Worm (Caenorhabditis elegans) whole organism, early embryonic: ENCODE measurements around the gene F37C4.6.

ENCODE experiments used
- B0310.2 ChIP-seq: sonication (generic microtip); optimal IDR thresholded peaks from 2 replicates; lab custom pipeline; 2016; ENCODE audit warnings: mild to moderate bottlenecking, missing genetic modification characterization, missing compliant biosample characterization
- F13C5.2 ChIP-seq: sonication (generic microtip); optimal IDR thresholded peaks from 2 replicates; lab custom pipeline; 2017; ENCODE audit warnings: mild to moderate bottlenecking, missing genetic modification characterization, inconsistent platforms, missing compliant biosample characterization
- aly-1 ChIP-seq: sonication (generic microtip); optimal IDR thresholded peaks from 2 replicates; lab custom pipeline; 2016; ENCODE audit warnings: missing genetic modification characterization, missing compliant biosample characterization
- ama-1 ChIP-seq: fragments of 150-350 bp; optimal IDR thresholded peaks from 2 replicates; lab custom pipeline; 2014
- ceh-13 ChIP-seq: fragments of 200-800 bp; sonication (Bioruptor generic); optimal IDR thresholded peaks from 2 replicates; lab custom pipeline; 2018; ENCODE audit warnings: mild to moderate bottlenecking, missing genetic modification characterization, missing compliant biosample characterization
- ceh-36 ChIP-seq: sonication (generic microtip); optimal IDR thresholded peaks from 2 replicates; lab custom pipeline; 2016; ENCODE audit warnings: missing genetic modification characterization, inconsistent platforms, missing compliant biosample characterization
- ets-7 ChIP-seq: sonication (generic microtip); optimal IDR thresholded peaks from 2 replicates; lab custom pipeline; 2016; ENCODE audit warnings: missing genotype, missing genetic modification characterization, missing compliant biosample characterization
- flt-1 ChIP-seq: fragments of 200-800 bp; sonication (Bioruptor generic); IDR thresholded peaks from 2 replicates; pipeline ENCODE4 v1.3.6; 2022; ENCODE audit warnings: missing genetic modification characterization, missing compliant biosample characterization
- hmbx-1 ChIP-seq: sonication (generic microtip); optimal IDR thresholded peaks from 2 replicates; lab custom pipeline; 2016; ENCODE audit warnings: mild to moderate bottlenecking, missing genetic modification characterization, missing compliant biosample characterization
- hmg-4 ChIP-seq: fragments of 200-800 bp; sonication (Bioruptor generic); optimal IDR thresholded peaks from 2 replicates; lab custom pipeline; 2018; ENCODE audit warnings: mild to moderate bottlenecking, missing genetic modification characterization, missing compliant biosample characterization
- hnd-1 ChIP-seq: sonication (generic microtip); optimal IDR thresholded peaks from 2 replicates; lab custom pipeline; 2016; ENCODE audit warnings: missing genetic modification characterization, missing compliant biosample characterization
- pes-1 ChIP-seq: fragments of 200-800 bp; sonication (Bioruptor generic); IDR thresholded peaks from 2 replicates; pipeline ENCODE4 v1.3.6; 2022; ENCODE audit warnings: missing genetic modification reagents, missing genetic modification characterization, missing compliant biosample characterization
- scrt-1 ChIP-seq: fragments of 200-800 bp; sonication (Bioruptor generic); IDR thresholded peaks from 2 replicates; pipeline ENCODE4 v1.3.6; 2022; ENCODE audit warnings: missing genetic modification characterization, missing compliant biosample characterization
- sea-1 ChIP-seq: fragments of 200-800 bp; sonication (Bioruptor generic); conservative IDR thresholded peaks from 2 replicates; pipeline ENCODE4 v1.3.6; 2022; ENCODE audit warnings: missing genetic modification characterization, missing compliant biosample characterization
- tbx-11 ChIP-seq: fragments of 200-800 bp; sonication (Bioruptor generic); IDR thresholded peaks from 2 replicates; pipeline ENCODE4 v1.3.6; 2022; ENCODE audit warnings: missing genetic modification characterization, missing compliant biosample characterization
- tbx-37 ChIP-seq: fragments of 200-800 bp; sonication (Bioruptor generic); conservative IDR thresholded peaks from 2 replicates; pipeline ENCODE4 v1.3.6; 2022; ENCODE audit warnings: missing genetic modification reagents, missing genetic modification characterization, missing compliant biosample characterization
- tra-4 ChIP-seq: sonication (generic microtip); optimal IDR thresholded peaks from 2 replicates; lab custom pipeline; 2017; ENCODE audit warnings: missing genetic modification characterization, missing compliant biosample characterization

F37C4.6 gene

ce11 chrIV:3878283-3878938 lies at the start of gene F37C4.6:
Gene F37C4.6 (minus strand): TSS chrIV:3878333.
- TF ChIP-seq ceh-36 (tag; lab: Kevin White, UChicago) (no peak), scrt-1 (GFP tag; lab: Robert Waterston, UW) (no peak), tra-4 (tag; lab: Kevin White, UChicago) (no peak)

- no peak for TF ChIP-seq tra-4 (tag; lab: Kevin White, UChicago)
- TF ChIP-seq aly-1 (tag; lab: Kevin White, UChicago): no peak
- TF ChIP-seq ceh-36 (tag; lab: Kevin White, UChicago): no peak
- no peak for TF ChIP-seq ceh-13 (GFP tag; lab: Kevin White, UChicago)
- no peak for TF ChIP-seq tbx-37 (GFP tag; lab: Robert Waterston, UW)
- no peak for TF ChIP-seq hmg-4
- no peak for TF ChIP-seq flt-1 (GFP tag; lab: Robert Waterston, UW)
- no peak for TF ChIP-seq tbx-11 (GFP tag; lab: Robert Waterston, UW)
- no peak for TF ChIP-seq sea-1 (GFP tag; lab: Robert Waterston, UW)
- no peak for TF ChIP-seq ama-1 (lab: Kevin White, UChicago)
- no peak for TF ChIP-seq hnd-1 (tag; lab: Kevin White, UChicago)
- no peak for TF ChIP-seq B0310.2 (tag; lab: Kevin White, UChicago)
- TF ChIP-seq ets-7 (tag; lab: Kevin White, UChicago): no peak
- TF ChIP-seq hmbx-1 (tag; lab: Kevin White, UChicago): no peak
- TF ChIP-seq scrt-1 (GFP tag; lab: Robert Waterston, UW): no peak
- TF ChIP-seq F13C5.2 (tag; lab: Kevin White, UChicago): no peak
- no peak for TF ChIP-seq pes-1 (GFP tag; lab: Robert Waterston, UW)
These were observed 48.0 kb upstream of the F37C4.6 start, which contains the start of gene clec-68 for ce11 chrIV:3926117-3926516. Gene clec-68 (plus strand): TSS chrIV:3926417.

- no peak for TF ChIP-seq F13C5.2 (tag; lab: Kevin White, UChicago)
- no peak for TF ChIP-seq B0310.2 (tag; lab: Kevin White, UChicago)
- TF ChIP-seq tbx-11 (GFP tag; lab: Robert Waterston, UW): no peak
These were observed 43.8 kb upstream of the F37C4.6 start, which contains the start of gene clec-67 for ce11 chrIV:3921898-3922297. Gene clec-67 (plus strand): TSS chrIV:3922165.

- no peak for TF ChIP-seq tra-4 (tag; lab: Kevin White, UChicago)
- no peak for TF ChIP-seq B0310.2 (tag; lab: Kevin White, UChicago)
- no peak for TF ChIP-seq hmg-4
- no peak for TF ChIP-seq sea-1 (GFP tag; lab: Robert Waterston, UW)
- no peak for TF ChIP-seq tbx-37 (GFP tag; lab: Robert Waterston, UW)
- TF ChIP-seq scrt-1 (GFP tag; lab: Robert Waterston, UW): no peak
- TF ChIP-seq tbx-11 (GFP tag; lab: Robert Waterston, UW): no peak
- no peak for TF ChIP-seq hnd-1 (tag; lab: Kevin White, UChicago)
- no peak for TF ChIP-seq ets-7 (tag; lab: Kevin White, UChicago)
- no peak for TF ChIP-seq aly-1 (tag; lab: Kevin White, UChicago)
- no peak for TF ChIP-seq flt-1 (GFP tag; lab: Robert Waterston, UW)
- TF ChIP-seq ceh-13 (GFP tag; lab: Kevin White, UChicago): no peak
- no peak for TF ChIP-seq ceh-36 (tag; lab: Kevin White, UChicago)
- TF ChIP-seq pes-1 (GFP tag; lab: Robert Waterston, UW): no peak
- no peak for TF ChIP-seq hmbx-1 (tag; lab: Kevin White, UChicago)
- TF ChIP-seq F13C5.2 (tag; lab: Kevin White, UChicago): no peak
- TF ChIP-seq ama-1 (lab: Kevin White, UChicago): no peak
These were observed 41.4 kb upstream of the F37C4.6 start, which contains the start of gene srz-19 for ce11 chrIV:3919506-3919905. Gene srz-19 (plus strand): TSS chrIV:3919806.

- no peak for TF ChIP-seq hnd-1 (tag; lab: Kevin White, UChicago)
- TF ChIP-seq ama-1 (lab: Kevin White, UChicago): no peak
- TF ChIP-seq F13C5.2 (tag; lab: Kevin White, UChicago): no peak
These were observed 40.0 kb upstream of the F37C4.6 start, which contains the start of gene F56D6.23 for ce11 chrIV:3918160-3918559. Gene F56D6.23 (plus strand): TSS chrIV:3918460.

- TF ChIP-seq ama-1 (lab: Kevin White, UChicago): no peak
- TF ChIP-seq scrt-1 (GFP tag; lab: Robert Waterston, UW): no peak
- no peak for TF ChIP-seq flt-1 (GFP tag; lab: Robert Waterston, UW)
- no peak for TF ChIP-seq ceh-36 (tag; lab: Kevin White, UChicago)
- no peak for TF ChIP-seq tra-4 (tag; lab: Kevin White, UChicago)
- TF ChIP-seq pes-1 (GFP tag; lab: Robert Waterston, UW): no peak
- TF ChIP-seq tbx-11 (GFP tag; lab: Robert Waterston, UW): no peak
- no peak for TF ChIP-seq ets-7 (tag; lab: Kevin White, UChicago)
- TF ChIP-seq F13C5.2 (tag; lab: Kevin White, UChicago): no peak
- TF ChIP-seq ceh-13 (GFP tag; lab: Kevin White, UChicago): no peak
- no peak for TF ChIP-seq B0310.2 (tag; lab: Kevin White, UChicago)
- no peak for TF ChIP-seq hmg-4
- TF ChIP-seq hmbx-1 (tag; lab: Kevin White, UChicago): no peak
These were observed 39.3 kb upstream of the F37C4.6 start, which contains the start of gene F56D6.14 for ce11 chrIV:3917405-3917804. Gene F56D6.14 (plus strand): TSS chrIV:3917705.

ce11 chrIV:3915296-3915695 lies 37.2 kb upstream of the F37C4.6 start, which contains the start of gene srz-20:
Gene srz-20 (plus strand): TSS chrIV:3915596.
- TF ChIP-seq ama-1 (lab: Kevin White, UChicago) (no peak), pes-1 (GFP tag; lab: Robert Waterston, UW) (no peak), tbx-37 (GFP tag; lab: Robert Waterston, UW) (no peak), ets-7 (tag; lab: Kevin White, UChicago) (no peak), tra-4 (tag; lab: Kevin White, UChicago) (no peak), tbx-11 (GFP tag; lab: Robert Waterston, UW) (no peak), aly-1 (tag; lab: Kevin White, UChicago) (no peak), hnd-1 (tag; lab: Kevin White, UChicago) (no peak), flt-1 (GFP tag; lab: Robert Waterston, UW) (no peak), scrt-1 (GFP tag; lab: Robert Waterston, UW) (no peak), F13C5.2 (tag; lab: Kevin White, UChicago) (no peak), ceh-13 (GFP tag; lab: Kevin White, UChicago) (no peak)
